2 worm cellular contexts compared by ENCODE assay signal in the genomic region with DNA sequence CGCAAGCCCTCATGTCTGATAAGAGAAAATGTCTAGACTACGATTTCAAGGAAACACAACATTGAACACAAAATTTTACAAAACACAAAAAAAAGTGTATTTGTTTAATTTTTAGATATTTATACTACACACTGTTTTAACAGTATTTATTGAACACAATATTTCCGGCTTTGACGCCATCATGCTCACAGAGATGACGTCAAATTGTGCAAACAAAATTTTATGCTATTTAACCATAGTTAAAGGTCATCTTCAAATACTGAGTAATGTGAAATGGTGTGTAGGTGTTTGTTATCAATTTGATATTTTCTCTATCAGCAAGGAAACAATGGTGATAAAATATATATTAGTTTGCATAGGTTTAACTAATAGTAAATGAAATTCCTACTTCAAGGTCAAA.
A peak's percentile ranks its signal among the peaks of the same experiment; 100 is the strongest.
TF ChIP-seq lines count a peak whose summit lies in the region.

No protein-coding gene starts in this region.

TF ChIP-seq in whole organism, L3 larva, 47 proteins besides CTCF, POLR2A, EP300 and RAD21 (continued from another document):
- TF ChIP-seq sea-2 (GFP tag; optimal IDR thresholded peaks at IDR 0.05; lab: Kevin White, UChicago) (no peak), pqm-1 (tag; optimal IDR thresholded peaks at IDR 0.05; lab: Kevin White, UChicago) (peak; percentile 55), nfya-1 (tag; optimal IDR thresholded peaks at IDR 0.05; lab: Kevin White, UChicago; ENCODE audit: insufficient read depth) (no peak), fkh-10 (GFP tag; optimal IDR thresholded peaks at IDR 0.05; lab: Kevin White, UChicago) (no peak), R02D3.7 (tag; optimal IDR thresholded peaks at IDR 0.05; lab: Kevin White, UChicago) (no peak), unc-39 (tag; optimal IDR thresholded peaks at IDR 0.05; lab: Kevin White, UChicago) (no peak)

TF ChIP-seq in whole organism, L4 larva, 104 proteins besides CTCF, POLR2A, EP300 and RAD21 (continued from another document):
- TF ChIP-seq ceh-44 (GFP tag; IDR thresholded peaks at IDR 0.05; lab: Robert Waterston, UW) = no peak
- no peak for TF ChIP-seq T20F7.1 (GFP tag; optimal IDR thresholded peaks at IDR 0.05; lab: Kevin White, UChicago)
- TF ChIP-seq zip-2 (tag; optimal IDR thresholded peaks at IDR 0.05; lab: Kevin White, UChicago) = no peak
- peak; percentile 22 for TF ChIP-seq hlh-11 (tag; optimal IDR thresholded peaks at IDR 0.05; lab: Kevin White, UChicago)
- no peak for TF ChIP-seq nhr-76 (tag; optimal IDR thresholded peaks at IDR 0.05; lab: Kevin White, UChicago)
- TF ChIP-seq tag-97 (GFP tag; IDR thresholded peaks at IDR 0.05; lab: Robert Waterston, UW) = no peak
